Worm (Caenorhabditis elegans) whole organism, L1 larva: ENCODE measurements around the gene T10B9.14.

ENCODE experiments used
- C34B4.2 ChIP-seq: sonication (generic microtip); optimal IDR thresholded peaks from 2 replicates; lab custom pipeline; 2017; ENCODE audit warnings: mild to moderate bottlenecking, missing genetic modification characterization, missing compliant biosample characterization
- alr-1 ChIP-seq: fragments of 200-800 bp; sonication (Bioruptor generic); optimal IDR thresholded peaks from 2 replicates; lab custom pipeline; 2018; ENCODE audit warnings: borderline replicate concordance, mild to moderate bottlenecking, missing genetic modification characterization, missing compliant biosample characterization
- aly-2 ChIP-seq: fragments of 150-350 bp; optimal IDR thresholded peaks from 2 replicates; lab custom pipeline; 2014; ENCODE audit warnings: missing biosample characterization, missing genetic modification characterization
- ama-1 ChIP-seq: fragments of 150-350 bp; optimal IDR thresholded peaks from 2 replicates; lab custom pipeline; 2014
- blmp-1 ChIP-seq: fragments of 150-350 bp; optimal IDR thresholded peaks from 2 replicates; lab custom pipeline; 2014; ENCODE audit warnings: missing biosample characterization, missing genetic modification characterization
- ceh-63 ChIP-seq: fragments of 200-800 bp; sonication (Bioruptor generic); optimal IDR thresholded peaks from 2 replicates; lab custom pipeline; 2018; ENCODE audit warnings: mild to moderate bottlenecking, missing genetic modification characterization, missing compliant biosample characterization
- ceh-8 ChIP-seq: fragments of 200-800 bp; sonication (Bioruptor generic); optimal IDR thresholded peaks from 2 replicates; lab custom pipeline; 2018; ENCODE audit warnings: mild to moderate bottlenecking, missing genetic modification characterization, moderate library complexity, missing compliant biosample characterization
- dsc-1 ChIP-seq: sonication (generic microtip); optimal IDR thresholded peaks from 2 replicates; lab custom pipeline; 2016; ENCODE audit warnings: mild to moderate bottlenecking, missing genetic modification characterization, missing compliant biosample characterization
- efl-1 ChIP-seq, 4 experiments: fragments of 150-350 bp; optimal IDR thresholded peaks in 3 of 4; peaks in 1 of 4; 1 replicate in 1 of 4; 2 replicates in 3 of 4; lab custom pipeline; 2014; ENCODE audit warnings: missing biosample characterization in 2 of 4, missing genetic modification characterization in 2 of 4, missing genetic modification reagents in 2 of 4
- efl-3 ChIP-seq: fragments of 200-800 bp; sonication (Bioruptor generic); optimal IDR thresholded peaks from 2 replicates; lab custom pipeline; 2018; ENCODE audit warnings: mild to moderate bottlenecking, missing genetic modification characterization, missing compliant biosample characterization
- egl-13 ChIP-seq: sonication (generic microtip); optimal IDR thresholded peaks from 2 replicates; lab custom pipeline; 2016; ENCODE audit warnings: missing genotype, missing genetic modification reagents, missing genetic modification characterization, missing compliant biosample characterization
- elt-2 ChIP-seq: sonication (generic microtip); optimal IDR thresholded peaks from 2 replicates; lab custom pipeline; 2016; ENCODE audit warnings: missing genetic modification characterization, mild to moderate bottlenecking, inconsistent platforms, missing compliant biosample characterization, missing genetic modification reagents
- elt-3 ChIP-seq, 6 experiments: fragments of 150-350 bp in 1 of 6; sonication (generic microtip); optimal IDR thresholded peaks; 2 replicates each; lab custom pipeline; 2017 to 2018; ENCODE audit warnings: missing biosample characterization in 6 of 6, missing genetic modification characterization in 6 of 6, inconsistent platforms in 1 of 6
- fkh-10 ChIP-seq: sonication (generic microtip); optimal IDR thresholded peaks from 2 replicates; lab custom pipeline; 2017; ENCODE audit warnings: missing biosample characterization, missing genetic modification reagents, missing genetic modification characterization
- fkh-8 ChIP-seq: sonication (generic microtip); optimal IDR thresholded peaks from 2 replicates; lab custom pipeline; 2016; ENCODE audit warnings: mild to moderate bottlenecking, missing genetic modification characterization, missing compliant biosample characterization
- grh-1 ChIP-seq: fragments of 200-800 bp; sonication (Bioruptor generic); IDR thresholded peaks from 2 replicates; pipeline ENCODE4 v1.3.6; 2022; ENCODE audit warnings: missing genetic modification reagents, missing genetic modification characterization, missing compliant biosample characterization
- hlh-4 ChIP-seq: sonication (generic microtip); optimal IDR thresholded peaks from 2 replicates; lab custom pipeline; 2016; ENCODE audit warnings: mild to moderate bottlenecking, missing genetic modification characterization, missing compliant biosample characterization
- hpl-2 ChIP-seq: fragments of 150-350 bp; optimal IDR thresholded peaks from 2 replicates; lab custom pipeline; 2014; ENCODE audit warnings: missing biosample characterization, missing genetic modification reagents, missing genetic modification characterization
- irx-1 ChIP-seq: sonication (generic microtip); optimal IDR thresholded peaks from 2 replicates; lab custom pipeline; 2016; ENCODE audit warnings: missing genetic modification characterization, missing compliant biosample characterization
- lin-14 ChIP-seq: fragments of 200-800 bp; sonication (Bioruptor generic); optimal IDR thresholded peaks from 2 replicates; lab custom pipeline; 2018; ENCODE audit warnings: mild to moderate bottlenecking, missing genetic modification characterization, moderate library complexity, missing compliant biosample characterization
- lin-35 ChIP-seq, 2 experiments: fragments of 150-350 bp; optimal IDR thresholded peaks; 2 replicates each; lab custom pipeline; 2014; ENCODE audit warnings: missing biosample characterization in 2 of 2, missing genetic modification characterization in 2 of 2, missing genetic modification reagents in 2 of 2
- lin-39 ChIP-seq: fragments of 150-350 bp; optimal IDR thresholded peaks from 2 replicates; lab custom pipeline; 2014; ENCODE audit warnings: missing biosample characterization, missing genetic modification reagents, missing genetic modification characterization
- lsy-2 ChIP-seq, 2 experiments: fragments of 150-350 bp; optimal IDR thresholded peaks; 2 replicates each; lab custom pipeline; 2014; ENCODE audit warnings: missing biosample characterization in 2 of 2, missing genetic modification characterization in 2 of 2
- mab-9 ChIP-seq: fragments of 200-800 bp; sonication (Bioruptor generic); IDR thresholded peaks from 2 replicates; pipeline ENCODE4 v1.3.6; 2022; ENCODE audit warnings: missing genetic modification reagents, missing genetic modification characterization, missing compliant biosample characterization
- mdl-1 ChIP-seq, 2 experiments: fragments of 150-350 bp; optimal IDR thresholded peaks; 2 replicates each; lab custom pipeline; 2014 to 2017; ENCODE audit warnings: missing biosample characterization in 2 of 2, missing genetic modification characterization in 2 of 2, inconsistent platforms in 1 of 2
- mef-2 ChIP-seq: fragments of 150-350 bp; optimal IDR thresholded peaks from 2 replicates; lab custom pipeline; 2014; ENCODE audit warnings: missing biosample characterization, missing genetic modification characterization
- nhr-11 ChIP-seq: fragments of 150-350 bp; optimal IDR thresholded peaks from 2 replicates; lab custom pipeline; 2014; ENCODE audit warnings: missing biosample characterization, missing genetic modification characterization
- nhr-20 ChIP-seq: sonication (generic microtip); optimal IDR thresholded peaks from 2 replicates; lab custom pipeline; 2016; ENCODE audit warnings: mild to moderate bottlenecking, missing genetic modification characterization, missing compliant biosample characterization
- nhr-47 ChIP-seq: sonication (generic microtip); optimal IDR thresholded peaks from 2 replicates; lab custom pipeline; 2016; ENCODE audit warnings: mild to moderate bottlenecking, missing genetic modification characterization, moderate library complexity, missing compliant biosample characterization
- nhr-71 ChIP-seq: sonication (generic microtip); optimal IDR thresholded peaks from 2 replicates; lab custom pipeline; 2016; ENCODE audit warnings: mild to moderate bottlenecking, missing genetic modification characterization, moderate library complexity, missing compliant biosample characterization
- pag-3 ChIP-seq: sonication (generic microtip); optimal IDR thresholded peaks from 2 replicates; lab custom pipeline; 2017; ENCODE audit warnings: missing genetic modification characterization, mild to moderate bottlenecking, missing compliant biosample characterization, antibody characterized with exemption, borderline replicate concordance; ENCODE audit not compliant: insufficient read depth
- pax-3 ChIP-seq: fragments of 200-800 bp; sonication (Bioruptor generic); optimal IDR thresholded peaks from 2 replicates; lab custom pipeline; 2018; ENCODE audit warnings: mild to moderate bottlenecking, missing genetic modification characterization, moderate library complexity, missing compliant biosample characterization
- skn-1 ChIP-seq: fragments of 150-350 bp; optimal IDR thresholded peaks from 2 replicates; lab custom pipeline; 2014; ENCODE audit warnings: missing biosample characterization, missing genetic modification characterization
- snu-23 ChIP-seq: sonication (generic microtip); optimal IDR thresholded peaks from 2 replicates; lab custom pipeline; 2016; ENCODE audit warnings: missing genetic modification characterization, missing compliant biosample characterization
- sox-4 ChIP-seq: sonication (generic microtip); optimal IDR thresholded peaks from 2 replicates; lab custom pipeline; 2016; ENCODE audit warnings: missing genetic modification characterization, missing compliant biosample characterization
- sptf-1 ChIP-seq: fragments of 150-350 bp; optimal IDR thresholded peaks from 2 replicates; lab custom pipeline; 2014; ENCODE audit warnings: missing biosample characterization, missing genetic modification characterization
- sup-37 ChIP-seq: fragments of 200-800 bp; sonication (Bioruptor generic); optimal IDR thresholded peaks from 2 replicates; lab custom pipeline; 2018; ENCODE audit warnings: mild to moderate bottlenecking, missing genetic modification characterization, missing compliant biosample characterization
- swsn-7 ChIP-seq: sonication (generic microtip); optimal IDR thresholded peaks from 2 replicates; lab custom pipeline; 2016; ENCODE audit warnings: missing genetic modification characterization, missing compliant biosample characterization
- tbx-2 ChIP-seq: sonication (generic microtip); optimal IDR thresholded peaks from 2 replicates; lab custom pipeline; 2016; ENCODE audit warnings: missing genetic modification characterization, missing compliant biosample characterization
- tlp-1 ChIP-seq: fragments of 150-350 bp; optimal IDR thresholded peaks from 2 replicates; lab custom pipeline; 2014; ENCODE audit warnings: missing biosample characterization, missing genetic modification characterization
- unc-130 ChIP-seq: fragments of 150-350 bp; optimal IDR thresholded peaks from 2 replicates; lab custom pipeline; 2017; ENCODE audit warnings: missing biosample characterization, missing genetic modification characterization, inconsistent platforms
- unc-30 ChIP-seq: sonication (generic microtip); optimal IDR thresholded peaks from 2 replicates; lab custom pipeline; 2017; ENCODE audit warnings: missing biosample characterization, missing genetic modification characterization
- unc-62 ChIP-seq: fragments of 150-350 bp; optimal IDR thresholded peaks from 2 replicates; lab custom pipeline; 2014; ENCODE audit warnings: missing biosample characterization, missing genetic modification reagents, missing genetic modification characterization
- unc-86 ChIP-seq: sonication (generic microtip); optimal IDR thresholded peaks from 2 replicates; lab custom pipeline; 2016; ENCODE audit warnings: missing genetic modification characterization, missing compliant biosample characterization
- unc-98 ChIP-seq: fragments of 200-800 bp; sonication (Bioruptor generic); IDR thresholded peaks from 2 replicates; pipeline ENCODE4 v1.3.6; 2022; ENCODE audit warnings: missing genetic modification characterization, missing compliant biosample characterization
- vab-15 ChIP-seq: sonication (generic microtip); optimal IDR thresholded peaks from 2 replicates; lab custom pipeline; 2017; ENCODE audit warnings: missing genotype, mild to moderate bottlenecking, missing genetic modification characterization, missing compliant biosample characterization
- xbp-1 ChIP-seq: sonication (generic microtip); optimal IDR thresholded peaks from 2 replicates; lab custom pipeline; 2016; ENCODE audit warnings: missing genetic modification characterization, missing compliant biosample characterization
- ztf-4 ChIP-seq: fragments of 150-350 bp; optimal IDR thresholded peaks from 2 replicates; lab custom pipeline; 2014; ENCODE audit warnings: missing biosample characterization, missing genetic modification characterization

Gene T10B9.14

ce11 chrII:9757651-9758282 is 24.5 kb downstream of the T10B9.14 start, which contains the start of gene shk-1 (continued):
- TF ChIP-seq tlp-1 (tag; lab: Kevin White, UChicago) (no peak), ztf-4 (tag; lab: Kevin White, UChicago) (no peak), hpl-2 (GFP tag; lab: Kevin White, UChicago) (no peak), fkh-10 (no peak), unc-62 (GFP tag; lab: Kevin White, UChicago) (no peak), pag-3 (peak; percentile 72), lsy-2 (tag; optimal IDR thresholded peaks at IDR 0.05; lab: Kevin White, UChicago) (peak in 1 of 2 experiments; percentile 47), hlh-4 (tag; lab: Kevin White, UChicago) (no peak), tbx-2 (no peak), irx-1 (tag; lab: Kevin White, UChicago) (no peak), unc-98 (GFP tag; lab: Robert Waterston, UW) (no peak), skn-1 (no peak), blmp-1 (tag; lab: Kevin White, UChicago) (no peak), aly-2 (tag; lab: Kevin White, UChicago) (no peak), grh-1 (GFP tag; lab: Robert Waterston, UW) (no peak), elt-3 (tag; optimal IDR thresholded peaks at IDR 0.05; lab: Kevin White, UChicago) (no peak), lin-39 (tag; lab: Kevin White, UChicago) (no peak), vab-15 (tag; lab: Kevin White, UChicago) (no peak), nhr-71 (tag; lab: Kevin White, UChicago) (peak; percentile 71), mef-2 (tag; lab: Kevin White, UChicago) (no peak), efl-3 (GFP tag; lab: Kevin White, UChicago) (no peak), pax-3 (tag; lab: Kevin White, UChicago) (no peak), efl-1 (optimal IDR thresholded peaks at IDR 0.05; lab: Kevin White, UChicago) (no peak), efl-1 (GFP tag; optimal IDR thresholded peaks at IDR 0.05 in 1 of 2; lab: Kevin White, UChicago) (peak in 1 of 2 experiments; percentile 14), mab-9 (GFP tag; lab: Robert Waterston, UW) (no peak), elt-2 (tag; lab: Kevin White, UChicago) (no peak), sptf-1 (tag; lab: Kevin White, UChicago) (no peak), unc-130 (tag; lab: Kevin White, UChicago) (no peak), fkh-8 (tag; lab: Kevin White, UChicago) (no peak), sox-4 (tag; lab: Kevin White, UChicago) (no peak), xbp-1 (no peak), egl-13 (tag; lab: Kevin White, UChicago) (no peak), nhr-11 (tag; lab: Kevin White, UChicago) (peak; percentile 14), alr-1 (tag; lab: Kevin White, UChicago) (no peak), swsn-7 (tag; lab: Kevin White, UChicago) (peak; percentile 16), mdl-1 (tag; optimal IDR thresholded peaks at IDR 0.05; lab: Kevin White, UChicago) (no peak), nhr-20 (tag; lab: Kevin White, UChicago) (peak; percentile 21), ama-1 (no peak)

ce11 chrII:9755425-9755824 is 26.8 kb downstream of the T10B9.14 start:
- TF ChIP-seq nhr-47 (tag; lab: Kevin White, UChicago) = peak; percentile 11
- TF ChIP-seq sup-37 (GFP tag; lab: Kevin White, UChicago) = no peak
- peak; percentile 19 for TF ChIP-seq egl-13 (tag; lab: Kevin White, UChicago)
- TF ChIP-seq C34B4.2 (tag; lab: Kevin White, UChicago) = no peak
- peak; percentile 64 for TF ChIP-seq unc-86 (tag; lab: Kevin White, UChicago)
- TF ChIP-seq lin-14 = peak; percentile 41
- peak; percentile 35 for TF ChIP-seq nhr-71 (tag; lab: Kevin White, UChicago)
- no peak for TF ChIP-seq unc-30 (tag; lab: Kevin White, UChicago)
- no peak for TF ChIP-seq snu-23
- no peak for TF ChIP-seq ceh-63
- TF ChIP-seq lin-35 (GFP tag; optimal IDR thresholded peaks at IDR 0.05; lab: Kevin White, UChicago) = no peak
- TF ChIP-seq mdl-1 (tag; optimal IDR thresholded peaks at IDR 0.05; lab: Kevin White, UChicago) = no peak
- TF ChIP-seq lin-39 (tag; lab: Kevin White, UChicago) = no peak
- no peak for TF ChIP-seq ceh-8
- TF ChIP-seq dsc-1 = peak; percentile 92
